Worm (Caenorhabditis elegans) whole organism, L1 larva: ENCODE measurements around the gene prp-40.

Source experiments
- C04F5.9 ChIP-seq: sonication (generic microtip); optimal IDR thresholded peaks from 2 replicates; lab custom pipeline; 2016; ENCODE audit warnings: missing genetic modification characterization, missing compliant biosample characterization
- C16A3.4 ChIP-seq: fragments of 150-350 bp; optimal IDR thresholded peaks from 2 replicates; lab custom pipeline; 2014; ENCODE audit warnings: missing biosample characterization, missing genetic modification characterization
- C34B4.2 ChIP-seq: sonication (generic microtip); optimal IDR thresholded peaks from 2 replicates; lab custom pipeline; 2017; ENCODE audit warnings: mild to moderate bottlenecking, missing genetic modification characterization, missing compliant biosample characterization
- aha-1 ChIP-seq: fragments of 150-350 bp; optimal IDR thresholded peaks from 2 replicates; lab custom pipeline; 2014; ENCODE audit warnings: missing biosample characterization, missing genetic modification characterization
- alr-1 ChIP-seq: fragments of 200-800 bp; sonication (Bioruptor generic); optimal IDR thresholded peaks from 2 replicates; lab custom pipeline; 2018; ENCODE audit warnings: borderline replicate concordance, mild to moderate bottlenecking, missing genetic modification characterization, missing compliant biosample characterization
- aly-2 ChIP-seq: fragments of 150-350 bp; optimal IDR thresholded peaks from 2 replicates; lab custom pipeline; 2014; ENCODE audit warnings: missing biosample characterization, missing genetic modification characterization
- ama-1 ChIP-seq: fragments of 150-350 bp; optimal IDR thresholded peaks from 2 replicates; lab custom pipeline; 2014
- blmp-1 ChIP-seq: fragments of 150-350 bp; optimal IDR thresholded peaks from 2 replicates; lab custom pipeline; 2014; ENCODE audit warnings: missing biosample characterization, missing genetic modification characterization
- ceh-88 ChIP-seq: fragments of 200-800 bp; sonication (Bioruptor generic); IDR thresholded peaks from 2 replicates; pipeline ENCODE4 v1.3.6; 2022; ENCODE audit warnings: missing genetic modification characterization, missing compliant biosample characterization
- ces-1 ChIP-seq: fragments of 150-350 bp; optimal IDR thresholded peaks from 2 replicates; lab custom pipeline; 2014; ENCODE audit warnings: missing biosample characterization, missing genetic modification reagents, missing genetic modification characterization
- dpl-1 ChIP-seq, 3 experiments: fragments of 150-350 bp in 2 of 3; sonication (generic microtip) in 1 of 3; optimal IDR thresholded peaks; 2 replicates each; lab custom pipeline; 2014 to 2017; ENCODE audit warnings: missing biosample characterization in 3 of 3, missing genetic modification characterization in 3 of 3, missing genetic modification reagents in 3 of 3
- dsc-1 ChIP-seq: sonication (generic microtip); optimal IDR thresholded peaks from 2 replicates; lab custom pipeline; 2016; ENCODE audit warnings: mild to moderate bottlenecking, missing genetic modification characterization, missing compliant biosample characterization
- efl-1 ChIP-seq, 4 experiments: fragments of 150-350 bp; optimal IDR thresholded peaks in 3 of 4; peaks in 1 of 4; 1 replicate in 1 of 4; 2 replicates in 3 of 4; lab custom pipeline; 2014; ENCODE audit warnings: missing biosample characterization in 2 of 4, missing genetic modification characterization in 2 of 4, missing genetic modification reagents in 2 of 4
- egl-27 ChIP-seq, 2 experiments: fragments of 150-350 bp in 1 of 2; sonication (generic microtip); optimal IDR thresholded peaks; 3 replicates each; lab custom pipeline; 2017 to 2018; ENCODE audit warnings: missing biosample characterization in 2 of 2, missing genetic modification characterization in 2 of 2, missing genetic modification reagents in 2 of 2
- elt-2 ChIP-seq: sonication (generic microtip); optimal IDR thresholded peaks from 2 replicates; lab custom pipeline; 2016; ENCODE audit warnings: missing genetic modification characterization, mild to moderate bottlenecking, inconsistent platforms, missing compliant biosample characterization, missing genetic modification reagents
- elt-3 ChIP-seq, 6 experiments: fragments of 150-350 bp in 1 of 6; sonication (generic microtip); optimal IDR thresholded peaks; 2 replicates each; lab custom pipeline; 2017 to 2018; ENCODE audit warnings: missing biosample characterization in 6 of 6, missing genetic modification characterization in 6 of 6, inconsistent platforms in 1 of 6
- ets-5 ChIP-seq: fragments of 200-800 bp; sonication (Bioruptor generic); IDR thresholded peaks from 2 replicates; pipeline ENCODE4 v1.3.6; 2022; ENCODE audit warnings: missing genetic modification characterization, missing compliant biosample characterization
- fkh-4 ChIP-seq: sonication (generic microtip); optimal IDR thresholded peaks from 2 replicates; lab custom pipeline; 2016; ENCODE audit warnings: missing compliant biosample characterization, missing genetic modification characterization, borderline replicate concordance
- jun-1 ChIP-seq: fragments of 150-350 bp; optimal IDR thresholded peaks from 2 replicates; lab custom pipeline; 2014; ENCODE audit warnings: missing biosample characterization, missing genetic modification reagents, missing genetic modification characterization
- lin-13 ChIP-seq: fragments of 150-350 bp; optimal IDR thresholded peaks from 2 replicates; lab custom pipeline; 2014; ENCODE audit warnings: missing biosample characterization, missing genetic modification reagents, missing genetic modification characterization
- lin-15B ChIP-seq: fragments of 150-350 bp; sonication (generic microtip); optimal IDR thresholded peaks from 3 replicates; lab custom pipeline; 2014; ENCODE audit warnings: missing biosample characterization, missing genetic modification characterization
- lin-35 ChIP-seq, 2 experiments: fragments of 150-350 bp; optimal IDR thresholded peaks; 2 replicates each; lab custom pipeline; 2014; ENCODE audit warnings: missing biosample characterization in 2 of 2, missing genetic modification characterization in 2 of 2, missing genetic modification reagents in 2 of 2
- lin-39 ChIP-seq: fragments of 150-350 bp; optimal IDR thresholded peaks from 2 replicates; lab custom pipeline; 2014; ENCODE audit warnings: missing biosample characterization, missing genetic modification reagents, missing genetic modification characterization
- lir-3 ChIP-seq: sonication (generic microtip); optimal IDR thresholded peaks from 2 replicates; lab custom pipeline; 2016; ENCODE audit warnings: mild to moderate bottlenecking, missing genetic modification characterization, moderate library complexity, missing compliant biosample characterization; ENCODE audit not compliant: poor library complexity
- lsy-2 ChIP-seq, 2 experiments: fragments of 150-350 bp; optimal IDR thresholded peaks; 2 replicates each; lab custom pipeline; 2014; ENCODE audit warnings: missing biosample characterization in 2 of 2, missing genetic modification characterization in 2 of 2
- mdl-1 ChIP-seq, 2 experiments: fragments of 150-350 bp; optimal IDR thresholded peaks; 2 replicates each; lab custom pipeline; 2014 to 2017; ENCODE audit warnings: missing biosample characterization in 2 of 2, missing genetic modification characterization in 2 of 2, inconsistent platforms in 1 of 2
- mep-1 ChIP-seq: fragments of 150-350 bp; optimal IDR thresholded peaks from 2 replicates; lab custom pipeline; 2014; ENCODE audit warnings: missing biosample characterization, missing genetic modification characterization
- nhr-11 ChIP-seq: fragments of 150-350 bp; optimal IDR thresholded peaks from 2 replicates; lab custom pipeline; 2014; ENCODE audit warnings: missing biosample characterization, missing genetic modification characterization
- nhr-19 ChIP-seq: fragments of 200-800 bp; sonication (Bioruptor generic); conservative IDR thresholded peaks from 2 replicates; pipeline ENCODE4 v1.3.6; 2022; ENCODE audit warnings: missing genetic modification characterization, missing compliant biosample characterization
- nhr-20 ChIP-seq: sonication (generic microtip); optimal IDR thresholded peaks from 2 replicates; lab custom pipeline; 2016; ENCODE audit warnings: mild to moderate bottlenecking, missing genetic modification characterization, missing compliant biosample characterization
- nhr-28 ChIP-seq: fragments of 150-350 bp; optimal IDR thresholded peaks from 2 replicates; lab custom pipeline; 2014; ENCODE audit warnings: missing biosample characterization, missing genetic modification characterization
- nhr-47 ChIP-seq: sonication (generic microtip); optimal IDR thresholded peaks from 2 replicates; lab custom pipeline; 2016; ENCODE audit warnings: mild to moderate bottlenecking, missing genetic modification characterization, moderate library complexity, missing compliant biosample characterization
- nhr-71 ChIP-seq: sonication (generic microtip); optimal IDR thresholded peaks from 2 replicates; lab custom pipeline; 2016; ENCODE audit warnings: mild to moderate bottlenecking, missing genetic modification characterization, moderate library complexity, missing compliant biosample characterization
- nhr-90 ChIP-seq: sonication (generic microtip); optimal IDR thresholded peaks from 2 replicates; lab custom pipeline; 2016; ENCODE audit warnings: mild to moderate bottlenecking, missing genetic modification characterization, missing compliant biosample characterization; ENCODE audit not compliant: poor library complexity
- skn-1 ChIP-seq: fragments of 150-350 bp; optimal IDR thresholded peaks from 2 replicates; lab custom pipeline; 2014; ENCODE audit warnings: missing biosample characterization, missing genetic modification characterization
- snpc-4 ChIP-seq: fragments of 150-350 bp; optimal IDR thresholded peaks from 2 replicates; lab custom pipeline; 2014; ENCODE audit warnings: missing biosample characterization, missing genetic modification characterization
- snu-23 ChIP-seq: sonication (generic microtip); optimal IDR thresholded peaks from 2 replicates; lab custom pipeline; 2016; ENCODE audit warnings: missing genetic modification characterization, missing compliant biosample characterization
- tbx-2 ChIP-seq: sonication (generic microtip); optimal IDR thresholded peaks from 2 replicates; lab custom pipeline; 2016; ENCODE audit warnings: missing genetic modification characterization, missing compliant biosample characterization
- tlp-1 ChIP-seq: fragments of 150-350 bp; optimal IDR thresholded peaks from 2 replicates; lab custom pipeline; 2014; ENCODE audit warnings: missing biosample characterization, missing genetic modification characterization
- unc-130 ChIP-seq: fragments of 150-350 bp; optimal IDR thresholded peaks from 2 replicates; lab custom pipeline; 2017; ENCODE audit warnings: missing biosample characterization, missing genetic modification characterization, inconsistent platforms
- unc-30 ChIP-seq: sonication (generic microtip); optimal IDR thresholded peaks from 2 replicates; lab custom pipeline; 2017; ENCODE audit warnings: missing biosample characterization, missing genetic modification characterization
- unc-86 ChIP-seq: sonication (generic microtip); optimal IDR thresholded peaks from 2 replicates; lab custom pipeline; 2016; ENCODE audit warnings: missing genetic modification characterization, missing compliant biosample characterization
- vab-15 ChIP-seq: sonication (generic microtip); optimal IDR thresholded peaks from 2 replicates; lab custom pipeline; 2017; ENCODE audit warnings: missing genotype, mild to moderate bottlenecking, missing genetic modification characterization, missing compliant biosample characterization
- zip-4 ChIP-seq: fragments of 200-800 bp; sonication (Bioruptor generic); optimal IDR thresholded peaks from 2 replicates; lab custom pipeline; 2018; ENCODE audit warnings: mild to moderate bottlenecking, missing genetic modification characterization, moderate library complexity, missing compliant biosample characterization

The prp-40 gene

DNA sequence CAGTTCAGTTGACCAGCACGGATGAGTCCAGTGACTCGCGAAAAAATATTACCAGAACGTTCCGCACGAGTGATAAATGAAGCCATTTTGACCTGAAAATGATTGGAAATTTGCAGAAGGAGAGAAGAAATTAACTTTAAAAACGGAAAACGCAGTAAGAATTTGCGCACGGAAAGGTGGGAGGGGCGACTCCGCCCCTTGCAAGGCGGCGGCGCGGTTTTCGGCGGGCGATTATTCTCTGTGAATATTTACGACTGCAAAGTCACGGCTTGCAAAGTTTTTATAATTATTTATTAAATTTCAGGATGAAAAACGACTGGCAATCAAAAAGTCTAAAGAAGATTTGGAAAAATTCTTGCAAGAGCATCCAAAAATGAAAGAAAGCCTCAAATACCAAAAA is 1.7 kb downstream of the prp-40 start, which contains the start of gene mrps-23:
TSS of gene mrps-23 (minus strand) at position 92 of the 400 bp plus-strand sequence.
- TF ChIP-seq C16A3.4 (no peak), tlp-1 (tag; lab: Kevin White, UChicago) (no peak), nhr-90 (peak; percentile 22), skn-1 (tag; lab: Kevin White, UChicago) (no peak), unc-86 (tag; lab: Kevin White, UChicago) (no peak), C34B4.2 (tag; lab: Kevin White, UChicago) (no peak), nhr-47 (tag; lab: Kevin White, UChicago) (peak; percentile 7), lsy-2 (tag; optimal IDR thresholded peaks at IDR 0.05; lab: Kevin White, UChicago) (peak in 1 of 2 experiments; percentile 35), nhr-20 (tag; lab: Kevin White, UChicago) (no peak), efl-1 (optimal IDR thresholded peaks at IDR 0.05; lab: Kevin White, UChicago) (no peak), efl-1 (GFP tag; optimal IDR thresholded peaks at IDR 0.05 in 1 of 2; lab: Kevin White, UChicago) (peak in 1 of 2 experiments; percentile 16), lin-39 (tag; lab: Kevin White, UChicago) (no peak), lin-35 (GFP tag; optimal IDR thresholded peaks at IDR 0.05; lab: Kevin White, UChicago) (peak in 1 of 2 experiments; percentile 30), zip-4 (no peak), nhr-11 (tag; lab: Kevin White, UChicago) (no peak), dpl-1 (GFP tag; optimal IDR thresholded peaks at IDR 0.05; lab: Kevin White, UChicago) (peak in 1 of 3 experiments; percentile 7), snu-23 (peak; percentile 20), elt-3 (tag; optimal IDR thresholded peaks at IDR 0.05; lab: Kevin White, UChicago) (peak in 1 of 6 experiments; percentile 12)

DNA sequence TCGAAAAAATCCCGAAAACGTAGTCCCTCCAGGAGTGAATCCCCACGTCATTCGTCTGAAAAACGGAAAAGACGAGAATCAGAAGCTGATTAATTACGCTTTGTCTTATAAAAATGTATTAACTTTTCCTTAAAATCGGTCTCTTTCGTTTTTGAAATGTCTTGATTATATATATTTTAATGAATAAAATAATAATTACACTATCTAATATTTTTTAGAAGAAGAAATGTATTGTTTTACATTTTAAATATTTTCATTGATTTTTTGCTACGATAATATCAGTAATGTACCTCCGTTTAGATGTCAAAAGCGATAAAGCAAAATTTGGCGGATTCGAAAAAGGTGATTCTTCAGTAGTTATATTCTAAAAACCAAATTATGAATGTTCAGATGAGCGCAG is 3.4 kb downstream of the prp-40 start, which contains the start of gene trpp-3:
TSS of gene trpp-3 (plus strand) at position 301 of the 400 bp plus-strand sequence.
- TF ChIP-seq nhr-28 (tag; lab: Kevin White, UChicago) (no peak), nhr-19 (no peak), mdl-1 (tag; optimal IDR thresholded peaks at IDR 0.05; lab: Kevin White, UChicago) (no peak), ama-1 (lab: Kevin White, UChicago) (no peak), unc-130 (tag; lab: Kevin White, UChicago) (no peak), mep-1 (no peak), jun-1 (tag; lab: Kevin White, UChicago) (no peak)

DNA sequence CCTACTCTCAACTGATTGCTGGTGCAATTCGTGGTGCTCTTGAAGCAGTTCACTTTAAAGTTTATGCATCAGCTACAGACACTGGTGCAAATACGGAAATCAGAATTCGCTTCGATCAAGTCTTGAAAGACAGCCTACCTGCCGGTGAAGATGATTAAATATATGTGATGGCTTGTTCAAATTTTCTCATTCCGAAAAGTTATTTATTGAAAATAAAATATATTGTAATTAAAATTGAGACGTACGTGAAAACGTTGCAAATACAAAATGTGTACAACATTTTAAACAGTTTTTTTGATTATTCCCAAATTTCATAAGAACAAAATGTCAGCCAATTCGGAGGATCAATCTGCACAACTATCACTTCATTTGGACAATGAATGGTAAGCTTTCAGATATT is 5.0 kb downstream of the prp-40 start, which contains the start of gene ZK1098.6:
TSS of gene ZK1098.6 (plus strand) at position 301 of the 400 bp plus-strand sequence.
- TF ChIP-seq lin-13 (no peak), alr-1 (tag; lab: Kevin White, UChicago) (no peak), ets-5 (no peak), lin-15B (tag; lab: Kevin White, UChicago) (no peak), ces-1 (GFP tag; lab: Kevin White, UChicago) (no peak), elt-3 (tag; optimal IDR thresholded peaks at IDR 0.05; lab: Kevin White, UChicago) (no peak), aly-2 (no peak), vab-15 (no peak), unc-130 (tag; lab: Kevin White, UChicago) (no peak)

DNA sequence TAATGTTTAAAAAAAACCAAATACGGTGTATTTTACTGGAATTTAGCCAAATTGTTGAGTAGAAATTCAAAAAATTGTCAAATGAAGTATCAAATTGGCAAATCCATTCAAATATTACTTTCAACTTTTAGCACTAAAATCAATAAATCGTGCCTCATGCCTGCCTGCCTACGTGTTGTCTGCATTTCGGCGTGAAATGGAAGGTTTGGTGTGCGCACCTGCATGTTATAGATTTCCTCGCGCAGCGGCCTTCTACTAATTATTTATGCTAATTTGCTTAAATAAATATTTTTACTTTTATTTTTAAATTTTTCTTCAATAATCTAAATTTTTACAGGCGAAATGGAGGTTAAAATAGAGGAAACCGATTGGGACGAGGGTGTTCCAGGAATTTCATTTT is 6.9 kb downstream of the prp-40 start, which contains the start of gene ZK1098.2:
TSS of gene ZK1098.2 (plus strand) at position 336 of the 400 bp plus-strand sequence.
- peak; percentile 30 to 53 for TF ChIP-seq lsy-2 (tag; optimal IDR thresholded peaks at IDR 0.05; lab: Kevin White, UChicago)
- TF ChIP-seq vab-15, result no peak
- TF ChIP-seq ces-1 (GFP tag; lab: Kevin White, UChicago), result no peak
- TF ChIP-seq lin-35 (GFP tag; optimal IDR thresholded peaks at IDR 0.05; lab: Kevin White, UChicago), result peak; percentile 22 to 32
- TF ChIP-seq aha-1 (tag; lab: Kevin White, UChicago), result no peak
- TF ChIP-seq blmp-1, result peak; percentile 46
- no peak for TF ChIP-seq aly-2
- TF ChIP-seq snu-23, result peak; percentile 23
- TF ChIP-seq efl-1 (optimal IDR thresholded peaks at IDR 0.05; lab: Kevin White, UChicago), result peak; percentile 5 to 14
- peak in 1 of 2 experiments; percentile 23 for TF ChIP-seq efl-1 (GFP tag; optimal IDR thresholded peaks at IDR 0.05 in 1 of 2; lab: Kevin White, UChicago)
- no peak for TF ChIP-seq nhr-71
- TF ChIP-seq dsc-1 (tag; lab: Kevin White, UChicago), result no peak
- peak; percentile 1 for TF ChIP-seq skn-1 (tag; lab: Kevin White, UChicago)
- TF ChIP-seq snpc-4 (tag; lab: Kevin White, UChicago), result no peak
- TF ChIP-seq unc-86 (tag; lab: Kevin White, UChicago), result no peak
- no peak for TF ChIP-seq alr-1 (tag; lab: Kevin White, UChicago)
- TF ChIP-seq egl-27 (tag; optimal IDR thresholded peaks at IDR 0.05; lab: Kevin White, UChicago), result no peak
- peak; percentile 68 for TF ChIP-seq mep-1
- no peak for TF ChIP-seq tbx-2 (tag; lab: Kevin White, UChicago)
- peak in 1 of 6 experiments; percentile 7 for TF ChIP-seq elt-3 (tag; optimal IDR thresholded peaks at IDR 0.05; lab: Kevin White, UChicago)
- TF ChIP-seq elt-2 (tag; lab: Kevin White, UChicago), result no peak
- TF ChIP-seq C04F5.9 (tag; lab: Kevin White, UChicago), result no peak
- TF ChIP-seq fkh-4 (tag; lab: Kevin White, UChicago), result no peak
- peak; percentile 28 for TF ChIP-seq C16A3.4
- TF ChIP-seq lir-3, result no peak
- no peak for TF ChIP-seq unc-30 (tag; lab: Kevin White, UChicago)
- TF ChIP-seq lin-39 (tag; lab: Kevin White, UChicago), result no peak
- no peak for TF ChIP-seq ceh-88 (GFP tag; lab: Robert Waterston, UW)
- TF ChIP-seq dpl-1 (GFP tag; optimal IDR thresholded peaks at IDR 0.05; lab: Kevin White, UChicago), result peak in 1 of 3 experiments; percentile 42
